Fruit fly (Drosophila melanogaster): ENCODE data around the gene CG1231.

DNA sequence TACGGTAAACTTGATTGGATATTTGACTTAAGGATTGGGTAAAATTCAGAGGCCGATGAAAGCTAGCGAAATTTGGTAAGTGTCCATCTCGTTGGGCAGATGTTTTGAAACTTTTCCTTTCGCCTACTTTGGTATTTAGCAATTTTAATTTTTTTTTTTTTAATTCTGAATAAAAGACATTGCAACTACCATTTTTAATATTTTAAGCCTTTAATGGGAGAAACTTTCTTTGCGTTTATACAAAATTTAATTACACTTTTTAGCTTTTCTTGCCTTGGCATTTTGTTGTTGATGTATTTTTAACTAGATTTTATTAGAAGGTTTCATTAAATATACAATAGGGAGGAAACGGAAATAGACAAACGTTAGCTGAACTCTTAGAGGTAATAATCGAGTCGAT is 10.1 kb downstream of the CG1231 start, which contains the start of gene CG13884:
- TF ChIP-seq psq (optimal IDR thresholded peaks at IDR 0.05) (no peak), Dll (optimal IDR thresholded peaks at IDR 0.05) (no peak), pan (optimal IDR thresholded peaks at IDR 0.05) (no peak), CG8478 (optimal IDR thresholded peaks at IDR 0.05) (no peak), EcR (GFP tag; optimal IDR thresholded peaks at IDR 0.05) (no peak)
